Fruit fly (Drosophila melanogaster): Measurements from ENCODE around the gene CG16984.

DNA sequence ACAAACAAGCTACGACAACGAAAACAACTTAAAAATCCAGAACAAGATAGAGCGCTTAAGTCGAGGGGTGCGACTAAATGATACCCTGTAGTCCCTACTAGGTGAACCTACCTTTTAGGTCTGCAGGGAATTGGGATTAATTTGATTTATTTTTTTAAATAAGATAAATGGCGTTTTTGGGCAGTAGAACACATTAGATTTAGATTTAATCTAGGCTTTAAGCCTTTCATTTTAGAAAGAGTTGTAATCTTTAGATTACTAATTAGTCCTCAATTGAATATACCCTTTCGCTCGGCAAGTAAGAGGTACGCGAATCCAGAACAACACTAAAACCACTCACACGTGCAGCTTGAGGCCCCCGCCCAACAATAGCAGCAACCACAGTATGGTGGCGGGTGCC, 18.6 kb downstream of the CG16984 start:
- TF ChIP-seq CG11762 (GFP tag; optimal IDR thresholded peaks at IDR 0.05; ENCODE audit: insufficient read depth), result no peak
- TF ChIP-seq svp (GFP tag), result peak; percentile 59
- TF ChIP-seq CG6163 (GFP tag; IDR thresholded peaks at IDR 0.05), result no peak
- no peak for TF ChIP-seq Sox15 (GFP tag; optimal IDR thresholded peaks at IDR 0.05)
- no peak for TF ChIP-seq Eip75B (GFP tag; optimal IDR thresholded peaks at IDR 0.05)
- peak; percentile 1 for TF ChIP-seq OdsH (GFP tag; optimal IDR thresholded peaks at IDR 0.05)
- TF ChIP-seq achi (GFP tag; optimal IDR thresholded peaks at IDR 0.05), result no peak
- no peak for TF ChIP-seq Eip93F (GFP tag; optimal IDR thresholded peaks at IDR 0.05)

Measured in whole organism, prepupa.